Fruit fly (Drosophila melanogaster) whole organism, embryonic: ENCODE measurements around the gene Ctr1B.
A peak's percentile ranks its signal among the peaks of the same experiment; 100 is the strongest.

ENCODE experiments used
- B-H2 ChIP-seq: fragments of 200-800 bp; sonication (Bioruptor generic); optimal IDR thresholded peaks from 2 replicates; lab custom pipeline; 2018; ENCODE audit warnings: missing biosample characterization, mild to moderate bottlenecking, missing genetic modification characterization
- Bteb2 ChIP-seq: fragments of 200-800 bp; sonication (Bioruptor generic); optimal IDR thresholded peaks from 2 replicates; lab custom pipeline; 2016; ENCODE audit warnings: missing biosample characterization, missing genetic modification characterization
- CG10147 ChIP-seq: fragments of 200-800 bp; sonication (Bioruptor generic); optimal IDR thresholded peaks from 2 replicates; lab custom pipeline; 2019; ENCODE audit warnings: missing biosample characterization, mild to moderate bottlenecking, missing genetic modification characterization, moderate library complexity
- CG10366 ChIP-seq: fragments of 200-800 bp; sonication (Bioruptor generic); IDR thresholded peaks from 2 replicates; pipeline ENCODE4 v1.3.6; 2022; ENCODE audit warnings: missing biosample characterization, missing genetic modification characterization
- CG10543 ChIP-seq: fragments of 200-800 bp; sonication (Bioruptor generic); optimal IDR thresholded peaks from 3 replicates; lab custom pipeline; 2017; ENCODE audit warnings: missing biosample characterization, mild to moderate bottlenecking, missing genetic modification characterization, moderate library complexity
- CG11398 ChIP-seq: fragments of 200-800 bp; sonication (Bioruptor generic); optimal IDR thresholded peaks from 2 replicates; lab custom pipeline; 2016; ENCODE audit warnings: missing biosample characterization, missing genetic modification characterization
- CG11456 ChIP-seq: fragments of 200-800 bp; sonication (Bioruptor generic); IDR thresholded peaks from 3 replicates; pipeline ENCODE4 v1.3.6; 2022; ENCODE audit warnings: missing biosample characterization, missing genetic modification characterization
- CG11723 ChIP-seq: fragments of 200-800 bp; sonication (Bioruptor generic); optimal IDR thresholded peaks from 2 replicates; lab custom pipeline; 2017; ENCODE audit warnings: missing biosample characterization, mild to moderate bottlenecking, missing genetic modification characterization
- CG15696 ChIP-seq: fragments of 200-800 bp; sonication (Bioruptor generic); optimal IDR thresholded peaks from 2 replicates; lab custom pipeline; 2019; ENCODE audit warnings: missing biosample characterization, mild to moderate bottlenecking, missing genetic modification characterization, moderate library complexity
- CG1602 ChIP-seq: fragments of 200-800 bp; sonication (Bioruptor generic); optimal IDR thresholded peaks from 3 replicates; lab custom pipeline; 2016; ENCODE audit warnings: missing biosample characterization, missing genetic modification characterization
- CG2875 ChIP-seq: fragments of 200-800 bp; sonication (Bioruptor generic); optimal IDR thresholded peaks from 2 replicates; lab custom pipeline; 2017; ENCODE audit warnings: missing biosample characterization, mild to moderate bottlenecking, missing genetic modification characterization, missing genetic modification reagents
- CG3065 ChIP-seq: fragments of 200-800 bp; sonication (Bioruptor generic); optimal IDR thresholded peaks from 2 replicates; lab custom pipeline; 2016; ENCODE audit warnings: missing biosample characterization, missing genetic modification characterization
- CG3281 ChIP-seq: fragments of 200-800 bp; sonication (Bioruptor generic); optimal IDR thresholded peaks from 3 replicates; lab custom pipeline; 2017; ENCODE audit warnings: missing biosample characterization, mild to moderate bottlenecking, missing genetic modification characterization
- CG33557 ChIP-seq: fragments of 200-800 bp; sonication (Bioruptor generic); optimal IDR thresholded peaks from 2 replicates; lab custom pipeline; 2019; ENCODE audit warnings: missing biosample characterization, mild to moderate bottlenecking, missing genetic modification characterization, moderate library complexity
- CG4404 ChIP-seq: fragments of 200-800 bp; sonication (Bioruptor generic); IDR thresholded peaks from 2 replicates; pipeline ENCODE4 v1.3.6; 2022; ENCODE audit warnings: missing biosample characterization, missing genetic modification characterization
- CG6765 ChIP-seq: fragments of 200-800 bp; sonication (Bioruptor generic); optimal IDR thresholded peaks from 3 replicates; lab custom pipeline; 2017; ENCODE audit warnings: missing biosample characterization, mild to moderate bottlenecking, missing genetic modification characterization
- CG6854 ChIP-seq: fragments of 200-800 bp; sonication (Bioruptor generic); optimal IDR thresholded peaks from 3 replicates; lab custom pipeline; 2017; ENCODE audit warnings: missing biosample characterization, mild to moderate bottlenecking, missing genetic modification characterization
- CG7556 ChIP-seq: fragments of 200-800 bp; sonication (Bioruptor generic); optimal IDR thresholded peaks from 2 replicates; lab custom pipeline; 2017; ENCODE audit warnings: missing biosample characterization, mild to moderate bottlenecking, missing genetic modification characterization
- CG8359 ChIP-seq: fragments of 200-800 bp; sonication (Bioruptor generic); optimal IDR thresholded peaks from 2 replicates; lab custom pipeline; 2017; ENCODE audit warnings: missing biosample characterization, mild to moderate bottlenecking, missing genetic modification characterization, borderline replicate concordance
- CG9727 ChIP-seq: fragments of 200-800 bp; sonication (Bioruptor generic); optimal IDR thresholded peaks from 3 replicates; lab custom pipeline; 2017; ENCODE audit warnings: missing biosample characterization, mild to moderate bottlenecking, missing genetic modification characterization
- Camta ChIP-seq: fragments of 200-800 bp; sonication (Bioruptor generic); optimal IDR thresholded peaks from 2 replicates; lab custom pipeline; 2016; ENCODE audit warnings: missing biosample characterization, missing genetic modification characterization
- Dek ChIP-seq: fragments of 200-800 bp; sonication (Bioruptor generic); optimal IDR thresholded peaks from 3 replicates; lab custom pipeline; 2019; ENCODE audit warnings: missing biosample characterization, mild to moderate bottlenecking, missing genetic modification characterization, moderate library complexity
- E2f1 ChIP-seq: fragments of 200-800 bp; sonication (Bioruptor generic); IDR thresholded peaks from 2 replicates; pipeline ENCODE4 v1.3.6; 2022; ENCODE audit warnings: missing biosample characterization, missing genetic modification characterization
- E2f2 ChIP-seq: fragments of 200-800 bp; sonication (Bioruptor generic); IDR thresholded peaks from 2 replicates; pipeline ENCODE4 v1.3.6; 2022; ENCODE audit warnings: missing biosample characterization, missing genetic modification characterization
- HLH4C ChIP-seq: fragments of 200-800 bp; sonication (Bioruptor generic); IDR thresholded peaks from 3 replicates; pipeline ENCODE4 v1.3.6; 2022; ENCODE audit warnings: missing biosample characterization, missing genetic modification characterization; ENCODE audit not compliant: partially characterized antibody
- Mes4 ChIP-seq: fragments of 200-800 bp; sonication (Bioruptor generic); optimal IDR thresholded peaks from 2 replicates; lab custom pipeline; 2016; ENCODE audit warnings: missing biosample characterization, missing genetic modification characterization
- Optix ChIP-seq: fragments of 200-800 bp; sonication (Bioruptor generic); IDR thresholded peaks from 3 replicates; pipeline ENCODE4 v1.3.6; 2022; ENCODE audit warnings: missing biosample characterization, missing genetic modification characterization
- Pdp1 ChIP-seq, 2 experiments: fragments of 200-800 bp; sonication (Bioruptor generic); optimal IDR thresholded peaks; 3 replicates each; lab custom pipeline; 2016; ENCODE audit warnings: missing biosample characterization in 2 of 2, missing genetic modification characterization in 2 of 2, mild to moderate bottlenecking in 1 of 2, moderate library complexity in 1 of 2
- Poxn ChIP-seq: fragments of 200-800 bp; sonication (Bioruptor generic); IDR thresholded peaks from 2 replicates; pipeline ENCODE4 v1.3.6; 2022; ENCODE audit warnings: missing biosample characterization, missing genetic modification characterization
- Sox102F ChIP-seq: fragments of 200-800 bp; sonication (Bioruptor generic); optimal IDR thresholded peaks from 2 replicates; lab custom pipeline; 2018; ENCODE audit warnings: missing biosample characterization, mild to moderate bottlenecking, missing genetic modification characterization, moderate library complexity
- Trl ChIP-seq, 3 experiments: fragments of >200 bp in 2 of 3; fragments of 200-800 bp in 1 of 3; sonication (Bioruptor generic) in 1 of 3; optimal IDR thresholded peaks; 2 replicates in 1 of 3; 3 replicates in 2 of 3; lab custom pipeline; 2016 to 2017; ENCODE audit warnings: missing biosample characterization in 1 of 3, missing genetic modification characterization in 1 of 3
- Xrp1 ChIP-seq: fragments of 200-800 bp; sonication (Bioruptor generic); IDR thresholded peaks from 2 replicates; pipeline ENCODE4 v1.3.6; 2022; ENCODE audit warnings: missing biosample characterization, missing genetic modification characterization
- bab2 ChIP-seq: fragments of 200-800 bp; sonication (Bioruptor generic); optimal IDR thresholded peaks from 2 replicates; lab custom pipeline; 2016; ENCODE audit warnings: missing biosample characterization, missing genetic modification characterization
- br ChIP-seq: fragments of >200 bp; optimal IDR thresholded peaks from 2 replicates; lab custom pipeline; 2017
- cato ChIP-seq: fragments of 200-800 bp; sonication (Bioruptor generic); optimal IDR thresholded peaks from 2 replicates; lab custom pipeline; 2016; ENCODE audit warnings: missing biosample characterization, missing genetic modification characterization, borderline replicate concordance
- dimm ChIP-seq: fragments of 200-800 bp; sonication (Bioruptor generic); IDR thresholded peaks from 2 replicates; pipeline ENCODE4 v1.3.6; 2022; ENCODE audit warnings: missing biosample characterization, missing genetic modification characterization
- ftz-f1 ChIP-seq: fragments of 200-800 bp; sonication (Bioruptor generic); optimal IDR thresholded peaks from 2 replicates; lab custom pipeline; 2016; ENCODE audit warnings: missing biosample characterization, missing genetic modification characterization
- gem ChIP-seq: fragments of 200-800 bp; sonication (Bioruptor generic); optimal IDR thresholded peaks from 2 replicates; lab custom pipeline; 2019; ENCODE audit warnings: missing biosample characterization, mild to moderate bottlenecking, missing genetic modification characterization, moderate library complexity
- hb ChIP-seq: fragments of 200-800 bp; sonication (Bioruptor generic); IDR thresholded peaks from 3 replicates; pipeline ENCODE4 v1.3.6; 2022; ENCODE audit warnings: missing biosample characterization, missing genetic modification characterization; ENCODE audit not compliant: partially characterized antibody
- jumu ChIP-seq: fragments of 200-800 bp; sonication (Bioruptor generic); optimal IDR thresholded peaks from 3 replicates; lab custom pipeline; 2016; ENCODE audit warnings: missing biosample characterization, missing genetic modification characterization
- nerfin-1 ChIP-seq: fragments of 200-800 bp; sonication (Bioruptor generic); optimal IDR thresholded peaks from 3 replicates; lab custom pipeline; 2019; ENCODE audit warnings: missing biosample characterization, mild to moderate bottlenecking, missing genetic modification characterization, moderate library complexity
- odd ChIP-seq: fragments of 200-800 bp; sonication (Bioruptor generic); optimal IDR thresholded peaks from 2 replicates; lab custom pipeline; 2017; ENCODE audit warnings: missing biosample characterization, mild to moderate bottlenecking, missing genetic modification characterization
- otp ChIP-seq: fragments of 200-800 bp; sonication (Bioruptor generic); IDR thresholded peaks from 3 replicates; pipeline ENCODE4, ENCODE4 v1.3.6; 2022; ENCODE audit warnings: missing biosample characterization, missing genetic modification characterization
- peb ChIP-seq: fragments of 200-800 bp; sonication (Bioruptor generic); IDR thresholded peaks from 2 replicates; pipeline ENCODE4 v1.3.6; 2022; ENCODE audit warnings: missing biosample characterization, missing genetic modification characterization
- pros ChIP-seq: fragments of 200-800 bp; sonication (Bioruptor generic); optimal IDR thresholded peaks from 3 replicates; lab custom pipeline; 2019; ENCODE audit warnings: missing biosample characterization, mild to moderate bottlenecking, missing genetic modification characterization, moderate library complexity
- ro ChIP-seq: fragments of 200-800 bp; sonication (Bioruptor generic); IDR thresholded peaks from 2 replicates; pipeline ENCODE4 v1.3.6; 2022; ENCODE audit warnings: missing biosample characterization, missing genetic modification characterization
- sd ChIP-seq: fragments of 200-800 bp; sonication (Bioruptor generic); optimal IDR thresholded peaks from 3 replicates; lab custom pipeline; 2018; ENCODE audit warnings: missing biosample characterization, mild to moderate bottlenecking, missing genetic modification characterization, moderate library complexity
- shn ChIP-seq: fragments of 200-800 bp; sonication (Bioruptor generic); optimal IDR thresholded peaks from 3 replicates; lab custom pipeline; 2016; ENCODE audit warnings: missing biosample characterization, missing genetic modification characterization
- stwl ChIP-seq: fragments of 200-800 bp; sonication (Bioruptor generic); optimal IDR thresholded peaks from 3 replicates; lab custom pipeline; 2018; ENCODE audit warnings: missing biosample characterization, mild to moderate bottlenecking, missing genetic modification characterization, moderate library complexity

Gene Ctr1B

DNA sequence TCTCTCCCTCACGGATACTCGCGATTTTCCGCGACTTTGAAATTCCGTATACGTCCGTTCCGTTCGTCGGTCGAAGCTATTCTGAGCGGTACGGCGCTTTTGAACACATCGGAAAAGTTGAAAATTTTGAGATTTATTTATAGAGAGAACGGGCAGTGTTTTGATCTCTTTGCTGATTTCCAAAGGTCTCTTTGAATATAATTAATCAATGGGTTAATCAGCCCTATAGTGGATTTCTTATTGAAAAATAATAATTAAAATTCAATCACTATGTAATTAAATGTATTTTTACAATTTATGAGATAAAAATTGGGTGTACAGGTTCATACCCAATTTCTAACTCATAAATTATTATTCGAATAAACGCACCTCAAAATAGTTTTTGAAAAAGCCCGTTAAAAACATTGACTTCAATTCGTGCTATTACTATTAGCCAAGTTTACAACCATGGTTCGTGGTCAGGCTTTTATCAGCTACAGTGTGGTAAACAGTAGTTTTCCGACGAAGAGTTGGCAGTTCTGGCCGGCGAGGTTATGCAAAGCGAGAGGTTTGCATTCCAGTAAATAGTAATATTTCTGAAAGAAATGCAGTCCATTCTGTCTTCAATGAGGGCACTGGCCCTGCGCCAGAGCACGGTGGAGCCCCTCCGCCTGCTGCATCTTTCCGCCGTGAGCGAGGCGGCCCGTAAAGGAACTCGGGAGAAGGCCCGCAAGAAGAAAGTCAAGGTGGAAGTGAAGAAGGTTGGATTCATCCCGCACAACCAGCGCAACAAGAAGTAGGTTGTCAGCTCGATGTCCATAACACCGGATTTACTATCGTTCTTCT is 16.3 kb upstream of the Ctr1B start, which contains the start of the genes CG9626 and mRpL1 (continued):
- TF ChIP-seq Sox102F (GFP tag; lab: Kevin White, UChicago) (no peak), Pdp1 (GFP tag; optimal IDR thresholded peaks at IDR 0.05; lab: Kevin White, UChicago) (peak in 1 of 2 experiments; percentile 100), CG11723 (no peak), CG4404 (GFP tag; lab: Robert Waterston, UW) (no peak), CG11398 (GFP tag; lab: Kevin White, UChicago) (no peak), sd (tag; lab: Kevin White, UChicago) (peak; percentile 87), pros (GFP tag; lab: Kevin White, UChicago) (no peak), CG8359 (GFP tag; lab: Kevin White, UChicago) (no peak), CG11456 (GFP tag; lab: Robert Waterston, UW) (no peak), B-H2 (no peak), hb (GFP tag; lab: Robert Waterston, UW) (no peak), odd (GFP tag; lab: Kevin White, UChicago) (no peak), peb (GFP tag; lab: Robert Waterston, UW) (no peak), Camta (GFP tag; lab: Kevin White, UChicago) (peak; percentile 31), CG2875 (GFP tag; lab: Kevin White, UChicago) (no peak), Xrp1 (GFP tag; lab: Robert Waterston, UW) (no peak), nerfin-1 (tag; lab: Kevin White, UChicago) (peak; percentile 40), E2f2 (peak; percentile 53), br (lab: Kevin White, UChicago) (no peak), CG10366 (GFP tag; lab: Robert Waterston, UW) (no peak), bab2 (GFP tag; lab: Kevin White, UChicago) (no peak), CG6765 (no peak), Mes4 (GFP tag; lab: Kevin White, UChicago) (no peak), CG3065 (GFP tag; lab: Kevin White, UChicago) (peak; percentile 6), Bteb2 (GFP tag; lab: Kevin White, UChicago) (no peak), otp (GFP tag; lab: Robert Waterston, UW) (no peak), gem (tag; lab: Kevin White, UChicago) (no peak), ftz-f1 (GFP tag; lab: Kevin White, UChicago) (peak; percentile 94), Trl (optimal IDR thresholded peaks at IDR 0.05; lab: Kevin White, UChicago) (no peak), Trl (GFP tag; optimal IDR thresholded peaks at IDR 0.05; lab: Kevin White, UChicago) (no peak), dimm (GFP tag; lab: Robert Waterston, UW) (no peak), cato (GFP tag; lab: Kevin White, UChicago) (no peak), CG9727 (GFP tag; lab: Kevin White, UChicago) (no peak), shn (no peak), CG10147 (no peak), HLH4C (GFP tag; lab: Robert Waterston, UW) (peak; percentile 15; the same call in 1 of the 3 replicates), stwl (no peak), CG10543 (no peak), CG33557 (GFP tag; lab: Kevin White, UChicago) (no peak), Poxn (GFP tag; lab: Robert Waterston, UW) (no peak), Optix (no peak), CG15696 (no peak), ro (GFP tag; lab: Robert Waterston, UW) (no peak), CG7556 (no peak), Dek (peak; percentile 24), CG6854 (GFP tag; lab: Kevin White, UChicago) (no peak), E2f1 (GFP tag; lab: Robert Waterston, UW) (no peak), CG3281 (GFP tag; lab: Kevin White, UChicago) (no peak), CG1602 (GFP tag; lab: Kevin White, UChicago) (no peak), jumu (peak; percentile 21)
